Fruit fly (Drosophila melanogaster) whole organism, prepupa: Measurements from ENCODE around the gene SmB.

Experiments used
- CG16779 ChIP-seq: fragments of 200-800 bp; sonication (Bioruptor generic); optimal IDR thresholded peaks from 3 replicates; lab custom pipeline; 2017; ENCODE audit warnings: missing biosample characterization, mild to moderate bottlenecking, missing genetic modification characterization
- CG6276 ChIP-seq: fragments of 200-800 bp; sonication (Bioruptor generic); optimal IDR thresholded peaks from 2 replicates; lab custom pipeline; 2017; ENCODE audit warnings: missing biosample characterization, mild to moderate bottlenecking, missing genetic modification characterization
- OdsH ChIP-seq: fragments of 200-800 bp; sonication (Bioruptor generic); optimal IDR thresholded peaks from 3 replicates; lab custom pipeline; 2016; ENCODE audit warnings: missing biosample characterization, missing genetic modification characterization
- ss ChIP-seq, 2 experiments: fragments of 200-800 bp; sonication (Bioruptor generic); optimal IDR thresholded peaks; 2 replicates in 1 of 2; 3 replicates in 1 of 2; lab custom pipeline; 2017 to 2018; ENCODE audit warnings: mild to moderate bottlenecking in 2 of 2, missing biosample characterization in 2 of 2, missing genetic modification characterization in 2 of 2, moderate library complexity in 1 of 2

dm6 chr2L:10468978-10469377 is 42.6 kb upstream of the SmB start:
- no peak for TF ChIP-seq CG16779 (tag; lab: Kevin White, UChicago)
- no peak for TF ChIP-seq ss (GFP tag; optimal IDR thresholded peaks at IDR 0.05; lab: Kevin White, UChicago)
- TF ChIP-seq OdsH (GFP tag; lab: Kevin White, UChicago), result no peak
- no peak for TF ChIP-seq CG6276 (GFP tag; lab: Kevin White, UChicago)
